Worm (Caenorhabditis elegans) whole organism, young adult: ENCODE data around the gene F53F4.12.

Source experiments
- B0019.2 ChIP-seq: fragments of 200-800 bp; sonication (Bioruptor generic); conservative IDR thresholded peaks from 2 replicates; pipeline ENCODE4 v1.3.6; 2022; ENCODE audit warnings: missing genetic modification reagents, missing genetic modification characterization, missing compliant biosample characterization
- B0261.1 ChIP-seq: sonication (generic microtip); optimal IDR thresholded peaks from 2 replicates; lab custom pipeline; 2016; ENCODE audit warnings: mild to moderate bottlenecking, missing genetic modification characterization, moderate library complexity, missing compliant biosample characterization
- B0336.3 ChIP-seq: fragments of 200-800 bp; sonication (Bioruptor generic); IDR thresholded peaks from 2 replicates; pipeline ENCODE4 v1.3.6; 2022; ENCODE audit warnings: missing genetic modification characterization, missing compliant biosample characterization
- D2030.7 ChIP-seq: fragments of 200-800 bp; sonication (Bioruptor generic); IDR thresholded peaks from 2 replicates; pipeline ENCODE4 v1.3.6; 2022; ENCODE audit warnings: missing genetic modification reagents, missing genetic modification characterization, missing compliant biosample characterization
- F22D6.2 ChIP-seq: sonication (generic microtip); optimal IDR thresholded peaks from 2 replicates; lab custom pipeline; 2016; ENCODE audit warnings: mild to moderate bottlenecking, missing genetic modification characterization, missing compliant biosample characterization
- F23B12.7 ChIP-seq: sonication (generic microtip); optimal IDR thresholded peaks from 2 replicates; lab custom pipeline; 2017; ENCODE audit warnings: missing genetic modification characterization, mild to moderate bottlenecking, missing compliant biosample characterization, antibody characterized with exemption, moderate library complexity; ENCODE audit not compliant: insufficient read depth
- F33H1.4 ChIP-seq: fragments of 200-800 bp; sonication (Bioruptor generic); IDR thresholded peaks from 2 replicates; pipeline ENCODE4 v1.3.6; 2022; ENCODE audit warnings: missing genetic modification reagents, missing genetic modification characterization, missing compliant biosample characterization
- F39B2.1 ChIP-seq: fragments of 200-800 bp; sonication (Bioruptor generic); IDR thresholded peaks from 2 replicates; pipeline ENCODE4 v1.3.6; 2022; ENCODE audit warnings: missing genetic modification reagents, missing genetic modification characterization, missing compliant biosample characterization
- F49E8.2 ChIP-seq: sonication (generic microtip); optimal IDR thresholded peaks from 3 replicates; lab custom pipeline; 2017; ENCODE audit warnings: missing genetic modification characterization, mild to moderate bottlenecking, missing compliant biosample characterization, antibody characterized with exemption, moderate library complexity; ENCODE audit not compliant: insufficient read depth
- F52B5.7 ChIP-seq: sonication (generic microtip); optimal IDR thresholded peaks from 2 replicates; lab custom pipeline; 2016; ENCODE audit warnings: mild to moderate bottlenecking, missing genetic modification characterization, missing compliant biosample characterization
- F57C9.4 ChIP-seq: sonication (generic microtip); optimal IDR thresholded peaks from 2 replicates; lab custom pipeline; 2017; ENCODE audit warnings: mild to moderate bottlenecking, missing genetic modification characterization, missing compliant biosample characterization
- T07F8.4 ChIP-seq: sonication (generic microtip); optimal IDR thresholded peaks from 2 replicates; lab custom pipeline; 2016; ENCODE audit warnings: mild to moderate bottlenecking, missing genetic modification characterization, moderate library complexity, missing compliant biosample characterization
- Y53G8AR.9 ChIP-seq: fragments of 200-800 bp; sonication (Bioruptor generic); conservative IDR thresholded peaks from 2 replicates; pipeline ENCODE4 v1.3.6; 2022; ENCODE audit warnings: missing genetic modification reagents, missing genetic modification characterization, missing compliant biosample characterization
- Y67H2A.10 ChIP-seq: fragments of 200-800 bp; sonication (Bioruptor generic); conservative IDR thresholded peaks from 2 replicates; pipeline ENCODE4 v1.3.6; 2022; ENCODE audit warnings: missing genetic modification reagents, missing genetic modification characterization, missing compliant biosample characterization
- Y79H2A.3 ChIP-seq: fragments of 200-800 bp; sonication (Bioruptor generic); conservative IDR thresholded peaks from 2 replicates; pipeline ENCODE4 v1.3.6; 2022; ENCODE audit warnings: missing genetic modification reagents, missing genetic modification characterization, missing compliant biosample characterization
- akir-1 ChIP-seq: fragments of 200-800 bp; sonication (Bioruptor generic); optimal IDR thresholded peaks from 2 replicates; lab custom pipeline; 2018; ENCODE audit warnings: mild to moderate bottlenecking, missing genetic modification characterization, moderate library complexity, missing compliant biosample characterization
- aptf-3 ChIP-seq: fragments of 200-800 bp; sonication (Bioruptor generic); IDR thresholded peaks from 2 replicates; pipeline ENCODE4 v1.3.6; 2022; ENCODE audit warnings: missing genetic modification characterization, missing compliant biosample characterization
- athp-1 ChIP-seq: sonication (generic microtip); optimal IDR thresholded peaks from 2 replicates; lab custom pipeline; 2017; ENCODE audit warnings: mild to moderate bottlenecking, missing genetic modification characterization, missing compliant biosample characterization
- attf-6 ChIP-seq: fragments of 200-800 bp; sonication (Bioruptor generic); IDR thresholded peaks from 2 replicates; pipeline ENCODE4 v1.3.6; 2022; ENCODE audit warnings: missing genetic modification reagents, missing genetic modification characterization, missing compliant biosample characterization
- ceh-100 ChIP-seq: fragments of 200-800 bp; sonication (Bioruptor generic); IDR thresholded peaks from 2 replicates; pipeline ENCODE4 v1.3.6; 2022; ENCODE audit warnings: missing genetic modification reagents, missing genetic modification characterization, missing compliant biosample characterization
- ceh-40 ChIP-seq: fragments of 200-800 bp; sonication (Bioruptor generic); IDR thresholded peaks from 2 replicates; pipeline ENCODE4 v1.3.6; 2022; ENCODE audit warnings: missing genetic modification characterization, missing compliant biosample characterization
- die-1 ChIP-seq: sonication (generic microtip); optimal IDR thresholded peaks from 2 replicates; lab custom pipeline; 2016; ENCODE audit warnings: missing genotype, mild to moderate bottlenecking, missing genetic modification characterization, missing compliant biosample characterization
- ets-4 ChIP-seq: fragments of 200-800 bp; sonication (Bioruptor generic); optimal IDR thresholded peaks from 2 replicates; lab custom pipeline; 2018; ENCODE audit warnings: mild to moderate bottlenecking, missing genetic modification characterization, missing compliant biosample characterization
- fkh-3 ChIP-seq: sonication (generic microtip); optimal IDR thresholded peaks from 2 replicates; lab custom pipeline; 2016; ENCODE audit warnings: mild to moderate bottlenecking, missing genetic modification characterization, missing compliant biosample characterization
- hmg-20 ChIP-seq: fragments of 200-800 bp; sonication (Bioruptor generic); IDR thresholded peaks from 2 replicates; pipeline ENCODE4 v1.3.6; 2022; ENCODE audit warnings: missing genetic modification reagents, missing genetic modification characterization, missing compliant biosample characterization
- hrde-1 ChIP-seq: sonication (generic microtip); optimal IDR thresholded peaks from 2 replicates; lab custom pipeline; 2016; ENCODE audit warnings: missing genetic modification characterization, mild to moderate bottlenecking, missing compliant biosample characterization, moderate library complexity, missing genotype, missing genetic modification reagents, borderline replicate concordance
- lin-54 ChIP-seq: fragments of 200-800 bp; sonication (Bioruptor generic); optimal IDR thresholded peaks from 2 replicates; lab custom pipeline; 2018; ENCODE audit warnings: mild to moderate bottlenecking, missing genetic modification characterization, missing compliant biosample characterization
- madf-10 ChIP-seq: sonication (generic microtip); optimal IDR thresholded peaks from 2 replicates; lab custom pipeline; 2016; ENCODE audit warnings: mild to moderate bottlenecking, missing genetic modification characterization, missing compliant biosample characterization
- madf-3 ChIP-seq: fragments of 200-800 bp; sonication (Bioruptor generic); IDR thresholded peaks from 2 replicates; pipeline ENCODE4 v1.3.6; 2022; ENCODE audit warnings: missing genetic modification reagents, missing genetic modification characterization, missing compliant biosample characterization
- mcd-1 ChIP-seq: fragments of 200-800 bp; sonication (Bioruptor generic); IDR thresholded peaks from 2 replicates; pipeline ENCODE4 v1.3.6; 2022; ENCODE audit warnings: missing genetic modification reagents, missing genetic modification characterization, missing compliant biosample characterization
- mes-4 ChIP-seq: sonication (generic microtip); optimal IDR thresholded peaks from 2 replicates; lab custom pipeline; 2016; ENCODE audit warnings: missing genotype, missing genetic modification characterization, missing compliant biosample characterization
- mxl-1 ChIP-seq: sonication (generic microtip); optimal IDR thresholded peaks from 2 replicates; lab custom pipeline; 2016; ENCODE audit warnings: missing genetic modification characterization, missing compliant biosample characterization
- nfya-1 ChIP-seq: sonication (generic microtip); optimal IDR thresholded peaks from 2 replicates; lab custom pipeline; 2017; ENCODE audit warnings: antibody characterized with exemption, missing compliant biosample characterization, missing genetic modification characterization, borderline replicate concordance; ENCODE audit not compliant: insufficient read depth
- nfya-2 ChIP-seq: fragments of 200-800 bp; sonication (Bioruptor generic); IDR thresholded peaks from 2 replicates; pipeline ENCODE4 v1.3.6; 2022; ENCODE audit warnings: missing genetic modification reagents, missing genetic modification characterization, missing compliant biosample characterization
- nhr-179 ChIP-seq: sonication (generic microtip); optimal IDR thresholded peaks from 2 replicates; lab custom pipeline; 2016; ENCODE audit warnings: mild to moderate bottlenecking, missing genetic modification characterization, missing compliant biosample characterization
- pha-4 ChIP-seq: fragments of 150-350 bp; sonication (generic microtip); optimal IDR thresholded peaks from 2 replicates; lab custom pipeline; 2014; ENCODE audit warnings: missing biosample characterization, missing genetic modification reagents, missing genetic modification characterization
- sea-2 ChIP-seq: fragments of 200-800 bp; sonication (Bioruptor generic); IDR thresholded peaks from 2 replicates; pipeline ENCODE4 v1.3.6; 2022; ENCODE audit warnings: missing genetic modification characterization, missing compliant biosample characterization
- snpc-1.1 ChIP-seq: sonication (generic microtip); optimal IDR thresholded peaks from 2 replicates; lab custom pipeline; 2017; ENCODE audit warnings: missing genetic modification characterization, mild to moderate bottlenecking, missing compliant biosample characterization, antibody characterized with exemption, moderate library complexity, missing genotype, missing genetic modification reagents; ENCODE audit not compliant: insufficient read depth
- snpc-3.4 ChIP-seq: sonication (generic microtip); optimal IDR thresholded peaks from 2 replicates; lab custom pipeline; 2017; ENCODE audit warnings: missing genetic modification characterization, mild to moderate bottlenecking, missing compliant biosample characterization, antibody characterized with exemption, moderate library complexity, missing genotype, missing genetic modification reagents
- sptf-2 ChIP-seq: fragments of 200-800 bp; sonication (Bioruptor generic); optimal IDR thresholded peaks from 2 replicates; lab custom pipeline; 2018; ENCODE audit warnings: mild to moderate bottlenecking, missing genetic modification characterization, missing compliant biosample characterization
- unc-130 ChIP-seq: sonication (generic microtip); optimal IDR thresholded peaks from 2 replicates; lab custom pipeline; 2016; ENCODE audit warnings: missing genetic modification reagents, missing genetic modification characterization, missing compliant biosample characterization
- xnd-1 ChIP-seq: sonication (generic microtip); optimal IDR thresholded peaks from 2 replicates; lab custom pipeline; 2016; ENCODE audit warnings: missing genotype, missing genetic modification reagents, missing genetic modification characterization, missing compliant biosample characterization
- zim-3 ChIP-seq: sonication (generic microtip); optimal IDR thresholded peaks from 2 replicates; lab custom pipeline; 2017; ENCODE audit warnings: mild to moderate bottlenecking, missing genetic modification characterization, moderate library complexity, missing compliant biosample characterization
- ztf-18 ChIP-seq: sonication (generic microtip); optimal IDR thresholded peaks from 2 replicates; lab custom pipeline; 2016; ENCODE audit warnings: missing genotype, mild to moderate bottlenecking, missing genetic modification characterization, missing compliant biosample characterization
- ztf-28 ChIP-seq: fragments of 200-800 bp; sonication (Bioruptor generic); IDR thresholded peaks from 2 replicates; pipeline ENCODE4 v1.3.6; 2022; ENCODE audit warnings: missing genetic modification reagents, missing genetic modification characterization, missing compliant biosample characterization
- ztf-6 ChIP-seq: fragments of 200-800 bp; sonication (Bioruptor generic); IDR thresholded peaks from 2 replicates; pipeline ENCODE4 v1.3.6; 2022; ENCODE audit warnings: missing genetic modification reagents, missing genetic modification characterization, missing compliant biosample characterization

F53F4.12 gene

DNA sequence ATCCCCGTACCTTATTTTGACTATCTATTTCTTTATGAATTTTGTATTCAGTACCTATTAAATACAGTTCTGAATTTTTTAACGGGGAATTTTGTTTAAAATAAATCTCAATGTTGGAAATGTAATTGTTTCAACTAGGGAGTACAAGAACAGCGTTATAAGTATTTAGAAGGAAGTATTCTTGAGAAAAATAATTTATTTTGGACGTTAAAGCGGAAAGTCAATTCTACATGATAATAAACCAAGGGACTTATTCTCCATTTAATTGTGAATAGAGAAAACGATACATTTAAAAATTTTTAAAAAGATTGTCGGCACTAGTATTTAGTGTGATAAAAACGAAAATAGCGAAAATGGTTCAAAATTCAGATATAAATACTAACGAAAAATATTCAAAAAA, 43.3 kb downstream of the F53F4.12 start (continued):
- peak; percentile 83 for TF ChIP-seq snpc-3.4 (tag; lab: Kevin White, UChicago)
- TF ChIP-seq lin-54 (GFP tag; lab: Kevin White, UChicago): peak; percentile 50
- 0 out of 2 replicates have a peak, but pooled peaks have one; percentile 42 for TF ChIP-seq Y79H2A.3 (GFP tag; lab: Robert Waterston, UW)
- peak; percentile 4 for TF ChIP-seq mes-4 (tag; lab: Kevin White, UChicago)
- peak; percentile 64 for TF ChIP-seq athp-1 (tag; lab: Kevin White, UChicago)
- no peak for TF ChIP-seq zim-3 (tag; lab: Kevin White, UChicago)
- TF ChIP-seq attf-6 (GFP tag; lab: Robert Waterston, UW): peak; percentile 25; the same call in 1 of the 2 replicates
- peak; percentile 23 for TF ChIP-seq xnd-1 (tag; lab: Kevin White, UChicago)
- no peak for TF ChIP-seq B0261.1 (tag; lab: Kevin White, UChicago)
- no peak for TF ChIP-seq B0019.2 (GFP tag; lab: Robert Waterston, UW)
- peak; percentile 87 for TF ChIP-seq hrde-1 (tag; lab: Kevin White, UChicago)
- no peak for TF ChIP-seq ztf-6
- peak; percentile 75; the same call in 1 of the 2 replicates for TF ChIP-seq Y53G8AR.9 (GFP tag; lab: Robert Waterston, UW)
- TF ChIP-seq T07F8.4: no peak
- no peak for TF ChIP-seq akir-1
- TF ChIP-seq F57C9.4 (tag; lab: Kevin White, UChicago): no peak
- TF ChIP-seq, all 124 proteins: peak for 40

DNA sequence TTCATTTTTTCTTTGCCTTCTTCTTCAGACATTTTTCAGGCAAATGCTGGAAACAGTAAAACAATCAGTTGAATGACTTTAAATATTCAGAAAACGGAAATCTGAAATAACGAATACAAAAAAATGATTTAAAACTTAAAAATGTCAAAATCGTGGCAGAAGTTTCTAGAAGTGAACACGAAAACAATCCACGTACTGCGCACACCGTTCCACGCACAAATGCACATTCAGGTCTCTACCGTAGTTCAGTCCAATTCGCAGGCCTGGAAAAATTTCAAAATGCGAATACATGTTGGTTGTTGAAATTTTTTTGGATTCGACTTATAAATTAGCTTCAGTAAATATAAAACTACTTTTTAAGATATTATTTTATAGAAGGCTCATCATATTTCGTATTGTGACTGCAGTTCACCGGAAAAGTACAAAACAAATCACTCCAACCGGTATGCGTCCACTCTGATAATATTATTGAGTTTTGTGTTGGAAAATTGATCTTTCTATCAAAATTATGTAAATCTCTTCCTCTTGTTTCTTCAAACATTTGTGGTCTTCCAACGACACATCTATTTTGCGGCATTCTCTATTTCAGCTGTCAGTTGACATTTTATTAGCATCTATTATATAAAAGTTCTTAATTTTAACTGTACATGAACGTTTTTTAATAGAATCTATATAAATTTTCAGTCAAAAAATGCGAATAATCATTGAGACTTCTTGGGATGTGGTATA, 46.2 kb downstream of the F53F4.12 start, which contains the start of the genes mip-2 and F58G11.4:
TSS of gene mip-2 (minus strand) at position 48 of the 729 bp plus-strand sequence.
TSS of gene F58G11.4 (plus strand) at position 679 of the 729 bp plus-strand sequence.
- TF ChIP-seq F39B2.1 (GFP tag; lab: Robert Waterston, UW) (no peak), mxl-1 (tag; lab: Kevin White, UChicago) (no peak), sea-2 (GFP tag; lab: Robert Waterston, UW) (no peak), snpc-1.1 (tag; lab: Kevin White, UChicago) (no peak), Y79H2A.3 (GFP tag; lab: Robert Waterston, UW) (no peak), D2030.7 (GFP tag; lab: Robert Waterston, UW) (peak; percentile 43), F33H1.4 (peak; percentile 43), nfya-1 (tag; lab: Kevin White, UChicago) (no peak), ztf-28 (GFP tag; lab: Robert Waterston, UW) (no peak), madf-10 (tag; lab: Kevin White, UChicago) (no peak), ztf-18 (tag; lab: Kevin White, UChicago) (peak; percentile 73), ceh-100 (0 out of 2 replicates have a peak, but pooled peaks have one; percentile 21), F49E8.2 (no peak), nfya-2 (GFP tag; lab: Robert Waterston, UW) (no peak), pha-4 (no peak), F23B12.7 (tag; lab: Kevin White, UChicago) (no peak), mcd-1 (GFP tag; lab: Robert Waterston, UW) (0 out of 2 replicates have a peak, but pooled peaks have one; percentile 25), ets-4 (GFP tag; lab: Kevin White, UChicago) (no peak), unc-130 (GFP tag; lab: Kevin White, UChicago) (no peak), B0336.3 (GFP tag; lab: Robert Waterston, UW) (no peak), madf-3 (GFP tag; lab: Robert Waterston, UW) (no peak), athp-1 (tag; lab: Kevin White, UChicago) (no peak), aptf-3 (GFP tag; lab: Robert Waterston, UW) (no peak), F22D6.2 (no peak), nhr-179 (tag; lab: Kevin White, UChicago) (no peak), Y67H2A.10 (GFP tag; lab: Robert Waterston, UW) (no peak), sptf-2 (GFP tag; lab: Kevin White, UChicago) (no peak), fkh-3 (no peak), die-1 (no peak), F52B5.7 (no peak), ceh-40 (GFP tag; lab: Robert Waterston, UW) (no peak), snpc-3.4 (tag; lab: Kevin White, UChicago) (no peak), hmg-20 (no peak)
